Fruit fly (Drosophila melanogaster) whole organism, wandering third instar larva: ENCODE measurements around the gene CG17777.
A peak's percentile ranks its signal among the peaks of the same experiment; 100 is the strongest.

Experiments
- Hr83 ChIP-seq: fragments of 200-300 bp; sonication (Bioruptor generic); optimal IDR thresholded peaks from 2 replicates; lab custom pipeline; 2016; ENCODE audit warnings: missing biosample characterization, mild to moderate bottlenecking, missing genetic modification characterization, moderate library complexity; ENCODE audit not compliant: poor library complexity, severe bottlenecking
- Myc ChIP-seq: fragments of >200 bp; optimal IDR thresholded peaks from 2 replicates; lab custom pipeline; 2017
- OdsH ChIP-seq: fragments of 200-800 bp; sonication (Bioruptor generic); optimal IDR thresholded peaks from 2 replicates; lab custom pipeline; 2016; ENCODE audit warnings: missing biosample characterization, mild to moderate bottlenecking, missing genetic modification characterization
- ey ChIP-seq: fragments of 200-800 bp; sonication (Bioruptor generic); optimal IDR thresholded peaks from 2 replicates; lab custom pipeline; 2016; ENCODE audit warnings: missing biosample characterization, missing genetic modification characterization
- fru ChIP-seq: fragments of 200-800 bp; sonication (Bioruptor generic); optimal IDR thresholded peaks from 3 replicates; lab custom pipeline; 2016; ENCODE audit warnings: missing biosample characterization, mild to moderate bottlenecking, missing genetic modification characterization
- psq ChIP-seq: fragments of 200-800 bp; sonication (Bioruptor generic); optimal IDR thresholded peaks from 3 replicates; lab custom pipeline; 2017; ENCODE audit warnings: missing biosample characterization, mild to moderate bottlenecking, missing genetic modification characterization, moderate library complexity

DNA sequence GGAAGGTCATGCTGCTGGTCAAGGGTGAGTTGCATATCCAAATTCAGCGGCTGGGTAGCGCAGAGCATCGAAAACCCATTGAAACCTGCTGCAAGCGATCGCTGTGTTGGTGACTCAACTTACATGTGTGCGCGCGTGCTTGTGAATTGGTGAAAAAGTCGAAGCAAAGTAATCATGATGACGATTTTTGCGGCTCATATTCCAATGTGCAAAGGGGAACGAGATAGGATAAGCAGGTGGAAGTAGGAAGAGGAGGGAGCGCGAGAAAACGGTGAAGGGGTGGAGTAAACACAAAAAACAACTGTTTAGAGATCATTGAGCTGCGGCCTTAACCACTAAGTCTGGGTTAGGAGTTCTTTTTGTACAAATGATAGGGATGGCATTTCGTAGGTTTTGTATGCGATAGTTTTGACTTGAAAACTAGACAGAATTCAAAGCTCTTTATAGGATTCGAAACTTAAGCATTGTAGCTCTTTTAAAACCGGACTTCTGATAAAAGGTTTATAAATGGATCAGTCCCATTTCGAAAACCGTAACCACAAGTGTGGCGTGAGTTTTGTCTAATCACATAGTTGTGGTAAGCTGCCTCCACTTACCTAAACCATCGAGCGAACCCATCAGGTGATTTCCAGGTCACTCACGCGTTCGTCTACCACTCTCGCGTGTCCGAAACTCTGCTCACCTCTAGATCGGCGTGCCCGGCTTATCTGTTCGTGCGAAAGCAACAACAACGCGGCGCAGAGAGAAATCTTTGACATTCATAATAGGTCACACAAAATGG lies 40.8 kb upstream of the CG17777 start:
- peak; percentile 54 for TF ChIP-seq psq (GFP tag; lab: Kevin White, UChicago)
- TF ChIP-seq Hr83: no peak
- TF ChIP-seq Myc: no peak
- peak; percentile 60 for TF ChIP-seq ey
- peak; percentile 66 for TF ChIP-seq fru
- peak; percentile 51 for TF ChIP-seq OdsH
